Fruit fly (Drosophila melanogaster) whole organism, embryonic: ENCODE data around the gene CG14154.

Source experiments
- Adf1 ChIP-seq: fragments of 200-800 bp; sonication (Bioruptor generic); IDR thresholded peaks from 2 replicates; pipeline ENCODE4 v1.3.6; 2022; ENCODE audit warnings: missing biosample characterization, missing genetic modification characterization
- Atf-2 ChIP-seq: fragments of 200-800 bp; sonication (Bioruptor generic); optimal IDR thresholded peaks from 2 replicates; lab custom pipeline; 2016; ENCODE audit warnings: missing biosample characterization, missing genetic modification characterization
- B-H2 ChIP-seq: fragments of 200-800 bp; sonication (Bioruptor generic); optimal IDR thresholded peaks from 2 replicates; lab custom pipeline; 2018; ENCODE audit warnings: missing biosample characterization, mild to moderate bottlenecking, missing genetic modification characterization
- Bgb ChIP-seq: fragments of 200-800 bp; sonication (Bioruptor generic); IDR thresholded peaks from 2 replicates; pipeline ENCODE4 v1.3.6; 2022; ENCODE audit warnings: missing biosample characterization, missing genetic modification characterization; ENCODE audit not compliant: partially characterized antibody
- Bteb2 ChIP-seq: fragments of 200-800 bp; sonication (Bioruptor generic); optimal IDR thresholded peaks from 2 replicates; lab custom pipeline; 2016; ENCODE audit warnings: missing biosample characterization, missing genetic modification characterization
- CG10267 ChIP-seq: fragments of 200-800 bp; sonication (Bioruptor generic); optimal IDR thresholded peaks from 2 replicates; lab custom pipeline; 2018; ENCODE audit warnings: missing biosample characterization, mild to moderate bottlenecking, missing genetic modification characterization, moderate library complexity
- CG12219 ChIP-seq: fragments of 200-800 bp; sonication (Bioruptor generic); optimal IDR thresholded peaks from 3 replicates; lab custom pipeline; 2018; ENCODE audit warnings: missing biosample characterization, mild to moderate bottlenecking, missing genetic modification characterization
- CG14860 ChIP-seq: fragments of 200-800 bp; sonication (Bioruptor generic); IDR thresholded peaks from 3 replicates; pipeline ENCODE4 v1.3.6; 2022; ENCODE audit warnings: missing biosample characterization, missing genetic modification characterization; ENCODE audit not compliant: partially characterized antibody
- CG15601 ChIP-seq: fragments of 200-800 bp; sonication (Bioruptor generic); optimal IDR thresholded peaks from 3 replicates; lab custom pipeline; 2019; ENCODE audit warnings: missing biosample characterization, mild to moderate bottlenecking, missing genetic modification characterization, moderate library complexity
- CG1603 ChIP-seq: fragments of 200-800 bp; sonication (Bioruptor generic); optimal IDR thresholded peaks from 2 replicates; lab custom pipeline; 2019; ENCODE audit warnings: missing biosample characterization, mild to moderate bottlenecking, missing genetic modification characterization, moderate library complexity
- CG16813 ChIP-seq: fragments of 200-800 bp; sonication (Bioruptor generic); IDR thresholded peaks from 3 replicates; pipeline ENCODE4 v1.3.6; 2022; ENCODE audit warnings: missing biosample characterization, missing genetic modification characterization; ENCODE audit not compliant: partially characterized antibody
- CG16863 ChIP-seq: fragments of 200-800 bp; sonication (Bioruptor generic); optimal IDR thresholded peaks from 3 replicates; lab custom pipeline; 2016; ENCODE audit warnings: missing biosample characterization, missing genetic modification characterization
- CG30431 ChIP-seq: fragments of 200-800 bp; sonication (Bioruptor generic); optimal IDR thresholded peaks from 2 replicates; lab custom pipeline; 2017; ENCODE audit warnings: missing biosample characterization, missing genetic modification characterization
- CG31365 ChIP-seq: fragments of 200-800 bp; sonication (Bioruptor generic); optimal IDR thresholded peaks from 2 replicates; lab custom pipeline; 2018; ENCODE audit warnings: missing biosample characterization, mild to moderate bottlenecking, missing genetic modification characterization
- CG34224 ChIP-seq: fragments of 200-800 bp; sonication (Bioruptor generic); IDR thresholded peaks from 3 replicates; pipeline ENCODE4 v1.3.6; 2022; ENCODE audit warnings: missing biosample characterization, missing genetic modification characterization; ENCODE audit not compliant: partially characterized antibody
- CG34376 ChIP-seq: fragments of 200-800 bp; sonication (Bioruptor generic); optimal IDR thresholded peaks from 2 replicates; lab custom pipeline; 2018; ENCODE audit warnings: missing biosample characterization, mild to moderate bottlenecking, missing genetic modification characterization
- CG6175 ChIP-seq: fragments of 200-800 bp; sonication (Bioruptor generic); IDR thresholded peaks from 3 replicates; pipeline ENCODE4 v1.3.6; 2022; ENCODE audit warnings: missing biosample characterization, missing genetic modification characterization
- CG7556 ChIP-seq: fragments of 200-800 bp; sonication (Bioruptor generic); optimal IDR thresholded peaks from 2 replicates; lab custom pipeline; 2017; ENCODE audit warnings: missing biosample characterization, mild to moderate bottlenecking, missing genetic modification characterization
- CG8290 ChIP-seq, 3 experiments: fragments of 200-800 bp; sonication (Bioruptor generic); optimal IDR thresholded peaks; 2 replicates each; lab custom pipeline; 2016 to 2019; ENCODE audit warnings: missing biosample characterization in 3 of 3, missing genetic modification characterization in 3 of 3, mild to moderate bottlenecking in 2 of 3, moderate library complexity in 1 of 3
- CG8924 ChIP-seq: fragments of 200-800 bp; optimal IDR thresholded peaks from 3 replicates; lab custom pipeline; 2019; ENCODE audit warnings: missing biosample characterization, mild to moderate bottlenecking, missing genetic modification characterization, moderate library complexity
- Dll ChIP-seq: fragments of 200-800 bp; sonication (Bioruptor generic); IDR thresholded peaks from 4 replicates; pipeline ENCODE4 v1.3.6; 2022; ENCODE audit warnings: missing biosample characterization, missing genetic modification characterization; ENCODE audit not compliant: partially characterized antibody
- Ets65A ChIP-seq: fragments of 200-800 bp; sonication (Bioruptor generic); peaks from one replicate; lab custom pipeline; 2016; ENCODE audit warnings: missing biosample characterization, missing genetic modification characterization
- Gug ChIP-seq: fragments of 200-800 bp; sonication (Bioruptor generic); IDR thresholded peaks from 4 replicates; pipeline ENCODE4 v1.3.6; 2022; ENCODE audit warnings: missing biosample characterization, missing genetic modification characterization
- H15 ChIP-seq: fragments of 200-800 bp; sonication (Bioruptor generic); IDR thresholded peaks from 3 replicates; pipeline ENCODE4 v1.3.6; 2022; ENCODE audit warnings: missing biosample characterization, missing genetic modification characterization
- HmgD ChIP-seq: fragments of 200-800 bp; sonication (Bioruptor generic); optimal IDR thresholded peaks from 3 replicates; lab custom pipeline; 2016; ENCODE audit warnings: missing biosample characterization, missing genetic modification characterization
- HmgZ ChIP-seq: fragments of 200-800 bp; sonication (Bioruptor generic); optimal IDR thresholded peaks from 2 replicates; lab custom pipeline; 2018; ENCODE audit warnings: missing biosample characterization, mild to moderate bottlenecking, missing genetic modification characterization
- Mrtf ChIP-seq: fragments of 200-800 bp; sonication (Bioruptor generic); IDR thresholded peaks from 3 replicates; pipeline ENCODE4 v1.3.6; 2022; ENCODE audit warnings: missing biosample characterization, missing genetic modification characterization
- NK7.1 ChIP-seq: fragments of 200-800 bp; sonication (Bioruptor generic); optimal IDR thresholded peaks from 3 replicates; lab custom pipeline; 2016; ENCODE audit warnings: missing biosample characterization, missing genetic modification characterization
- Scr ChIP-seq: fragments of 200-800 bp; sonication (Bioruptor generic); IDR thresholded peaks from 2 replicates; pipeline ENCODE4 v1.3.6; 2022; ENCODE audit warnings: missing biosample characterization, missing genetic modification characterization; ENCODE audit not compliant: partially characterized antibody
- Xrp1 ChIP-seq: fragments of 200-800 bp; sonication (Bioruptor generic); IDR thresholded peaks from 2 replicates; pipeline ENCODE4 v1.3.6; 2022; ENCODE audit warnings: missing biosample characterization, missing genetic modification characterization
- ato ChIP-seq: fragments of 200-800 bp; sonication (Bioruptor generic); IDR thresholded peaks from 2 replicates; pipeline ENCODE4 v1.3.6; 2022; ENCODE audit warnings: missing biosample characterization, missing genetic modification characterization; ENCODE audit not compliant: partially characterized antibody
- btn ChIP-seq: fragments of 200-800 bp; sonication (Bioruptor generic); optimal IDR thresholded peaks from 2 replicates; lab custom pipeline; 2016; ENCODE audit warnings: missing biosample characterization, missing genetic modification characterization
- caup ChIP-seq: fragments of 200-800 bp; sonication (Bioruptor generic); optimal IDR thresholded peaks from 3 replicates; lab custom pipeline; 2017; ENCODE audit warnings: missing biosample characterization, mild to moderate bottlenecking, missing genetic modification characterization, moderate library complexity; ENCODE audit not compliant: severe bottlenecking
- crp ChIP-seq, 2 experiments: fragments of 200-800 bp; sonication (Bioruptor generic); optimal IDR thresholded peaks; 2 replicates in 1 of 2; 3 replicates in 1 of 2; lab custom pipeline; 2017; ENCODE audit warnings: missing biosample characterization in 2 of 2, missing genetic modification characterization in 2 of 2, mild to moderate bottlenecking in 1 of 2, moderate library complexity in 1 of 2
- disco-r ChIP-seq: fragments of 200-800 bp; sonication (Bioruptor generic); optimal IDR thresholded peaks from 2 replicates; lab custom pipeline; 2016; ENCODE audit warnings: missing biosample characterization, missing genetic modification characterization
- inv ChIP-seq: fragments of 200-800 bp; sonication (Bioruptor generic); IDR thresholded peaks from 2 replicates; pipeline ENCODE4 v1.3.6; 2022; ENCODE audit warnings: missing biosample characterization, missing genetic modification characterization; ENCODE audit not compliant: partially characterized antibody
- lbe ChIP-seq: fragments of 200-800 bp; sonication (Bioruptor generic); optimal IDR thresholded peaks from 2 replicates; lab custom pipeline; 2016; ENCODE audit warnings: missing biosample characterization, mild to moderate bottlenecking, missing genetic modification characterization
- lov ChIP-seq, 2 experiments: fragments of 200-800 bp in 1 of 2; fragments of >200 bp in 1 of 2; sonication (Bioruptor generic) in 1 of 2; IDR thresholded peaks in 1 of 2; optimal IDR thresholded peaks in 1 of 2; 2 replicates in 1 of 2; 3 replicates in 1 of 2; pipeline versions ENCODE4 v1.3.6 to Lab custom; 2017 to 2022; ENCODE audit warnings: missing biosample characterization in 1 of 2, missing genetic modification characterization in 1 of 2
- mld ChIP-seq: fragments of 200-800 bp; sonication (Bioruptor generic); IDR thresholded peaks from 3 replicates; pipeline ENCODE4 v1.3.6; 2022; ENCODE audit warnings: missing biosample characterization, missing genetic modification characterization; ENCODE audit not compliant: partially characterized antibody
- nau ChIP-seq: fragments of 200-800 bp; sonication (Bioruptor generic); optimal IDR thresholded peaks from 3 replicates; lab custom pipeline; 2017; ENCODE audit warnings: missing biosample characterization, mild to moderate bottlenecking, missing genetic modification characterization, missing genetic modification reagents
- nmo ChIP-seq: fragments of 200-800 bp; sonication (Bioruptor generic); optimal IDR thresholded peaks from 2 replicates; lab custom pipeline; 2018; ENCODE audit warnings: missing biosample characterization, mild to moderate bottlenecking, missing genetic modification characterization, moderate library complexity
- p53 ChIP-seq: fragments of 200-800 bp; sonication (Bioruptor generic); optimal IDR thresholded peaks from 2 replicates; lab custom pipeline; 2016; ENCODE audit warnings: missing biosample characterization, missing genetic modification characterization
- peb ChIP-seq: fragments of 200-800 bp; sonication (Bioruptor generic); IDR thresholded peaks from 2 replicates; pipeline ENCODE4 v1.3.6; 2022; ENCODE audit warnings: missing biosample characterization, missing genetic modification characterization
- phol ChIP-seq: fragments of 200-800 bp; sonication (Bioruptor generic); optimal IDR thresholded peaks from 3 replicates; lab custom pipeline; 2018; ENCODE audit warnings: missing biosample characterization, mild to moderate bottlenecking, missing genetic modification characterization, moderate library complexity
- sens ChIP-seq: fragments of 200-800 bp; sonication (Bioruptor generic); peaks from one replicate; lab custom pipeline; 2016; ENCODE audit warnings: missing biosample characterization, missing genetic modification characterization
- stwl ChIP-seq: fragments of 200-800 bp; sonication (Bioruptor generic); optimal IDR thresholded peaks from 3 replicates; lab custom pipeline; 2018; ENCODE audit warnings: missing biosample characterization, mild to moderate bottlenecking, missing genetic modification characterization, moderate library complexity
- tgo ChIP-seq: fragments of 200-800 bp; sonication (Bioruptor generic); IDR thresholded peaks from 3 replicates; pipeline ENCODE4 v1.3.6; 2022; ENCODE audit warnings: missing biosample characterization, missing genetic modification characterization

Gene CG14154

DNA sequence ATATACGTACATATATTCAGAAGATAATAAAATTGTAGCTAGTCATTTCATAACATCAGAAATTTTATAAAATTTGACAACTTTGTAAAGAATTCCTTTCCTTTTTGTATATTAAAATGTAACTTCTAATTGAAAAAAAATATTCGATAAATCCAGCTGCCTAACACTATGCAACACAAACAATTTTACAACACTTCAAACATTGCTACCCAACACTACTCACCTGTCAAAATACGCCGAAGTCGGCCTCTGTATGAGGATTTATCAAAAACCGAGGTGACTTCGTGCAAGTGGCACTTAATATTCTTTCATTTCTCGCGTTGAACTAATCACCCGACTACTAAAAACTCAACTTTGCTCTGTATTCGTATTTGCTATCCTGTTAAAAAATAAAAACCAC is 44.9 kb downstream of the CG14154 start:
- TF ChIP-seq stwl (tag; lab: Kevin White, UChicago) (peak; percentile 99), CG10267 (tag; lab: Kevin White, UChicago) (peak; percentile 66), NK7.1 (GFP tag; lab: Kevin White, UChicago) (no peak), CG8290 (GFP tag; optimal IDR thresholded peaks at IDR 0.05; lab: Kevin White, UChicago) (peak; percentile 11), CG8290 (tag; optimal IDR thresholded peaks at IDR 0.05; lab: Kevin White, UChicago) (no peak), sens (GFP tag; lab: Kevin White, UChicago) (peak; percentile 2), Mrtf (GFP tag; lab: Robert Waterston, UW) (no peak), Gug (GFP tag; lab: Robert Waterston, UW) (no peak), Dll (GFP tag; lab: Robert Waterston, UW) (0 out of 4 replicates have a peak, but pooled peaks have one; percentile 14)

DNA sequence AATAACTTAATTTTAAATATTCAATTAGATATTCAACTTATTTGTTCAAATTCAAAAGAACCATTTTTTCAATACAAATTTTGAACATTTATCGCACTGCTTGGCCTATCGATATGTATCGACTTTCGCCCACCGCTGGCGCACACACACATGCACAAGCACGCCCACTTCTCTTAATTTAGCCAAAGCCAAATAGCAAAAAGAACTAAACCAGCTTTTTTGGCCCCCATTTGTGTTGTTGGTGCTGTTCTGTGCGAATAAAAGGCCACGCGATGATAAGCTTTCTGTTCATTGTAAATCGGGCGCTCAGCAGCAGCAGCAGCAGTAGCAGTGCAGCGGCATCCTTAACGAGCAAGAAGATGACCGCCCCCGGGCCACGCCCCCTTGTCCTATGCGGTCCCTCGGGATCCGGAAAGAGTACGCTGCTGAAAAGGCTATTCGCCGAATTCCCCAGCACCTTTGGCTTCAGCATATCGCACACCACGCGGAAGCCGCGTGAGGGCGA is 49.3 kb downstream of the CG14154 start, which contains the start of gene CG11811:
TSS of gene CG11811 (plus strand) at position 121 of the 505 bp plus-strand sequence.
- TF ChIP-seq CG31365 (peak; percentile 80), btn (GFP tag; lab: Kevin White, UChicago) (no peak), HmgZ (tag; lab: Kevin White, UChicago) (peak; percentile 70), CG16863 (GFP tag; lab: Kevin White, UChicago) (no peak), CG12219 (GFP tag; lab: Kevin White, UChicago) (no peak), Xrp1 (GFP tag; lab: Robert Waterston, UW) (0 out of 2 replicates have a peak, but pooled peaks have one; percentile 6), Adf1 (GFP tag; lab: Robert Waterston, UW) (peak; percentile 50; the same call in 1 of the 2 replicates), Scr (GFP tag; lab: Robert Waterston, UW) (peak; percentile 82), Atf-2 (GFP tag; lab: Kevin White, UChicago) (peak; percentile 3), Ets65A (GFP tag; lab: Kevin White, UChicago) (peak; percentile 56), CG8924 (tag; lab: Kevin White, UChicago) (peak; percentile 9), H15 (GFP tag; lab: Robert Waterston, UW) (no peak), CG6175 (no peak), tgo (no peak), HmgD (GFP tag; lab: Kevin White, UChicago) (no peak), nmo (GFP tag; lab: Kevin White, UChicago) (peak; percentile 9), B-H2 (GFP tag; lab: Kevin White, UChicago) (peak; percentile 46), CG16813 (peak; percentile 80), CG34224 (peak; percentile 82), p53 (peak; percentile 87), CG15601 (tag; lab: Kevin White, UChicago) (no peak), phol (tag; lab: Kevin White, UChicago) (peak; percentile 38), Bteb2 (GFP tag; lab: Kevin White, UChicago) (no peak), lbe (no peak), CG14860 (peak; percentile 70), nau (GFP tag; lab: Kevin White, UChicago) (no peak), peb (GFP tag; lab: Robert Waterston, UW) (no peak), CG1603 (tag; lab: Kevin White, UChicago) (peak; percentile 38), CG30431 (GFP tag; lab: Kevin White, UChicago) (no peak), ato (peak; percentile 73), caup (GFP tag; lab: Kevin White, UChicago) (peak; percentile 17), CG7556 (no peak), crp (GFP tag; optimal IDR thresholded peaks at IDR 0.05; lab: Kevin White, UChicago) (no peak), disco-r (GFP tag; lab: Kevin White, UChicago) (no peak), CG34376 (GFP tag; lab: Kevin White, UChicago) (peak; percentile 66), lov (optimal IDR thresholded peaks at IDR 0.05; lab: Kevin White, UChicago) (no peak), lov (GFP tag; IDR thresholded peaks at IDR 0.05; lab: Robert Waterston, UW) (no peak), mld (GFP tag; lab: Robert Waterston, UW) (peak; percentile 68; the same call in 2 of the 3 replicates), Bgb (peak; percentile 83), inv (GFP tag; lab: Robert Waterston, UW) (peak; percentile 63)
